Fruit fly (Drosophila melanogaster) whole organism, prepupa: Measurements from ENCODE around the gene CkIIbeta.

Experiments used
- Sox102F ChIP-seq: fragments of 200-800 bp; sonication (Bioruptor generic); optimal IDR thresholded peaks from 2 replicates; lab custom pipeline; 2016; ENCODE audit warnings: missing biosample characterization, mild to moderate bottlenecking, missing genetic modification characterization
- svp ChIP-seq: fragments of 200-800 bp; sonication (Bioruptor generic); peaks from one replicate; lab custom pipeline; 2016; ENCODE audit warnings: missing biosample characterization, missing genetic modification characterization

CkIIbeta gene

DNA sequence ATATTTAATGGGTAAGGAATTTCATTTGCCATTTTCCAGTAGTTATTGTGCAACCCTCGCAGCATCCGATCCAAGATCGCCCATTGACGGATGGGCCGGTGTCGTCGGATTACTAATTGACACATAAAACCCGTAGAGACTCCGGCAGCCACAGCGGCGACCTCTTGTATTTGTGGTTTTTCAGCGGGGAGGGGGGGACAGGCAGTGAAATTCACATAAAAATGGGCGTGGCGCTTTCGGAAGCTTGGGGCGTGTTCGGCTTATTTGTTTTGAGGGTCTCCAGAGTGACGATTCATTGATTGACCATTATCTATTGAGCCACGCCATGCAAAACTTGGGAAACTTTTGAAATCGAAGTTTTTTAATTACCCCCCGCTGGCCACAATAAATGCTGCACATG is 56.9 kb downstream of the CkIIbeta start:
- TF ChIP-seq Sox102F (GFP tag; lab: Kevin White, UChicago) (no peak), svp (GFP tag; lab: Kevin White, UChicago) (no peak)
